Fruit fly (Drosophila melanogaster) whole organism, wandering third instar larva: ENCODE measurements around the gene Rnb.

Experiments
- ey ChIP-seq: fragments of 200-800 bp; sonication (Bioruptor generic); optimal IDR thresholded peaks from 2 replicates; lab custom pipeline; 2016; ENCODE audit warnings: missing biosample characterization, missing genetic modification characterization
- psq ChIP-seq: fragments of 200-800 bp; sonication (Bioruptor generic); optimal IDR thresholded peaks from 3 replicates; lab custom pipeline; 2017; ENCODE audit warnings: missing biosample characterization, mild to moderate bottlenecking, missing genetic modification characterization, moderate library complexity

- no peak for TF ChIP-seq ey (GFP tag; lab: Kevin White, UChicago)
- no peak for TF ChIP-seq psq (GFP tag; lab: Kevin White, UChicago)
Observed at dm6 chr3R:29797183-29797582, 2.0 kb downstream of the Rnb start.
